Fruit fly (Drosophila melanogaster): ENCODE measurements around the gene CG34181.

CG34181 gene

dm6 chr2L:9388013-9388605, 20.7 kb downstream of the CG34181 start (continued):
- peak; percentile 91 for TF ChIP-seq spab (GFP tag; optimal IDR thresholded peaks at IDR 0.05)
- TF ChIP-seq CG11294 (GFP tag; IDR thresholded peaks at IDR 0.05): peak; percentile 75
- peak; percentile 88 for TF ChIP-seq Lpt (GFP tag; optimal IDR thresholded peaks at IDR 0.05)
- TF ChIP-seq net (GFP tag; optimal IDR thresholded peaks at IDR 0.05): peak; percentile 93
- TF ChIP-seq CG15336 (GFP tag; IDR thresholded peaks at IDR 0.05): peak; percentile 78
- peak; percentile 96 for TF ChIP-seq Ets96B (tag; optimal IDR thresholded peaks at IDR 0.05)
- TF ChIP-seq CG11902 (GFP tag; optimal IDR thresholded peaks at IDR 0.05): peak; percentile 94
- TF ChIP-seq CG6854 (GFP tag; optimal IDR thresholded peaks at IDR 0.05): no peak
- peak; percentile 65 for TF ChIP-seq CG4318 (GFP tag; optimal IDR thresholded peaks at IDR 0.05)
- peak; percentile 95 for TF ChIP-seq pdm3 (GFP tag; optimal IDR thresholded peaks at IDR 0.05)
- peak; percentile 83 to 93 for TF ChIP-seq salr (GFP tag; optimal IDR thresholded peaks at IDR 0.05)
- peak; percentile 75 for TF ChIP-seq Blimp-1 (GFP tag; optimal IDR thresholded peaks at IDR 0.05)
- TF ChIP-seq esn (GFP tag; optimal IDR thresholded peaks at IDR 0.05): peak; percentile 94
- TF ChIP-seq CG6163 (GFP tag; IDR thresholded peaks at IDR 0.05): peak; percentile 94
- TF ChIP-seq Gug (GFP tag; IDR thresholded peaks at IDR 0.05): peak; percentile 88

DNA sequence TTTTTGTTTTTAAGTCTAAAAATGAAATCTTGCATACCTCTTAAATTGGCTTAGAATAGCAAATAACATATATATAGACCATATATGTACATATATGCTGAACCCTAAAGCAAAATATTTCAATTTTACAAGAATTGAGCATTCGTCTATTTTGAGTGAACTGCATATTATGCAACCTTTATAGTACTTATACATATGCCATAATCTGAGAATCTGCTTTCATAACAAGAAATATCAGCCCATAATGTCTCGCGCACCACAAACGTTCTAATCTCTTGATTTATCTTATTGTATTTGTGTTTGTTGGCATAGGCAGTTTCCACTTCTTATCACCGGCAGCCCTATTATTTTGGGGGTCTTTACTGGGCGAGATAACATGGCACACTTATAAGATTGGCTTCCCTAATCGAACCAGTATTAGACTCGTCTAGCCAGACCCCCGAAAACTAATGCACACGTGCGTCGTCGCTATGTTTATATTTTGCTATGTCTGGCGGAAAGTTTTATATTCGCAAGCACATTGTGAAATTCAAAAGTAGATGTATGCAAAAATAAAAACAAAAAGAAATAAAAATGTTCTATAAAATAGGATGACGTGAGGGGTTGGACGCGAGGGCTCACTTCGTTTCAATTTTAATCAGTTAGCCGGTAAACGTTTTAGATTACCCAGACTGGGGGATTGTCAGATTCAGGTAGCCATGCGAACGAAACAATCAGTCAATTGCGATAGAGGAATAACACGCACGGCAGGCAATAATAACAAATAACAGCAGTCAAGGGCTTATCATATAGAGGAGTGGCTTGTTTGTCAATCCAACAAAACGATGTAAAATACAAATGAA, 21.7 kb downstream of the CG34181 start:
- no peak for TF ChIP-seq Sox14 (GFP tag; optimal IDR thresholded peaks at IDR 0.05)
- TF ChIP-seq dac (GFP tag; optimal IDR thresholded peaks at IDR 0.05): no peak
- peak; percentile 31 for TF ChIP-seq vri (GFP tag; optimal IDR thresholded peaks at IDR 0.05)
- TF ChIP-seq fkh (GFP tag; optimal IDR thresholded peaks at IDR 0.05): peak; percentile 8

- no peak for TF ChIP-seq CG6163 (GFP tag; IDR thresholded peaks at IDR 0.05)
- TF ChIP-seq pdm3 (GFP tag; optimal IDR thresholded peaks at IDR 0.05): no peak
- no peak for TF ChIP-seq dsx (GFP tag; optimal IDR thresholded peaks at IDR 0.05; ENCODE audit: poor library complexity, severe bottlenecking)
- no peak for TF ChIP-seq Eip78C (GFP tag)
- no peak for TF ChIP-seq fd59A (GFP tag; optimal IDR thresholded peaks at IDR 0.05)
- TF ChIP-seq Eip93F (GFP tag; optimal IDR thresholded peaks at IDR 0.05): no peak
- no peak for TF ChIP-seq CG15336 (GFP tag; IDR thresholded peaks at IDR 0.05)
- no peak for TF ChIP-seq CG11762 (GFP tag; optimal IDR thresholded peaks at IDR 0.05; ENCODE audit: insufficient read depth)
Observed at dm6 chr2L:9396396-9396795, 29.0 kb downstream of the CG34181 start.

DNA sequence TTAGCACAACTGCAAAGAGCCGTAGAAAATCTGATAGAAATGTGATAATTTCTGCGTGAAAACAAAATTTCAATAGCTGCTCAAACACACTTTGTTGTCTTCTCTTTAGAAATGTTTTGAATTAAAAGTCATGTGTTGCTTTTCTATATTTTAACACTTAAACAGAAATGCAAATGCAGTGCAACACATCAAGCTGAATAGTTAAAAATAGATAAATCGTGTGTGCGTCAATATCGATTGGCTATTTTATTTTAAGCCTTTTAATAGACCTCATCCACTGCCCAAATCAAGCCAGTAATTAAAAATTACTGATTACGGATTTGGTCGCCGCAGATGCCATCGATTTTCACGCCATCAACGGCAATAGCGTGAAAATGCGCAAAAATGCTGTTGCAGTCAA, 30.4 kb downstream of the CG34181 start, which contains the start of gene CG4438:
CG4438 (minus strand) TSS at position 101 of the 400 bp plus-strand sequence.
- no peak for TF ChIP-seq Gug (GFP tag; IDR thresholded peaks at IDR 0.05)

DNA sequence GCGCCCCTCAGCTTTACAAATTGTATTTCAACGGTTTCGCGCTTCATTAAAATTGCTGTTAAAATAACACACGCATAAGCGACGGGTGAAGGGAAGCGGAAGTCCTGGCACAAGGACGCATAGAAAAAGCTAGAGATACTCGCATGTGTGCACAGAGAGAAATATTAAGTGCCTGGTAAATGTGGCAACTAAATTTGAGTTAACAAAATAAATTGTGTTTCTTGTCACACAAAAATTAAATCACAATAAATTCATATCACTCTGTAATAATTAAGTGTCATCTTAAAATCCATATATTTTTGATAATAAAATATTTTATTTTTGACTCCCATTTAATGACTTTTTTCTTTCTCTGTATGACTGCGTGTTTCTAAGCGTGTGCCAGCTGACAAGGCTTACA, 32.7 kb downstream of the CG34181 start:
- TF ChIP-seq CG11294 (GFP tag; IDR thresholded peaks at IDR 0.05) (no peak), CG32006 (GFP tag; optimal IDR thresholded peaks at IDR 0.05) (peak; percentile 10), net (GFP tag; optimal IDR thresholded peaks at IDR 0.05) (no peak), CG6163 (GFP tag; IDR thresholded peaks at IDR 0.05) (0 out of 3 replicates have a peak, but pooled peaks have one; percentile 23), CG1621 (tag; optimal IDR thresholded peaks at IDR 0.05) (no peak)

dm6 chr2L:9415053-9415452, 47.6 kb downstream of the CG34181 start, which contains the start of gene Shawl:
Shawl (minus strand) TSS chr2L:9415156.
- TF ChIP-seq fd59A (GFP tag; optimal IDR thresholded peaks at IDR 0.05): no peak
- no peak for TF ChIP-seq CG3919 (GFP tag; optimal IDR thresholded peaks at IDR 0.05)
- TF ChIP-seq CG34406 (GFP tag; optimal IDR thresholded peaks at IDR 0.05): no peak
- TF ChIP-seq CG15336 (GFP tag; IDR thresholded peaks at IDR 0.05): no peak
- TF ChIP-seq pdm3 (GFP tag; optimal IDR thresholded peaks at IDR 0.05): no peak
- no peak for TF ChIP-seq Eip78C (GFP tag)
- TF ChIP-seq fd85E (GFP tag; optimal IDR thresholded peaks at IDR 0.05): no peak
- no peak for TF ChIP-seq CG16779 (tag; optimal IDR thresholded peaks at IDR 0.05)
- no peak for TF ChIP-seq Eip93F (GFP tag; optimal IDR thresholded peaks at IDR 0.05)
- TF ChIP-seq CG11902 (GFP tag; optimal IDR thresholded peaks at IDR 0.05): no peak
- no peak for TF ChIP-seq CG10631 (GFP tag; optimal IDR thresholded peaks at IDR 0.05)
- TF ChIP-seq CG31627 (GFP tag; optimal IDR thresholded peaks at IDR 0.05): no peak
- TF ChIP-seq CG6276 (GFP tag; optimal IDR thresholded peaks at IDR 0.05): no peak
